Fruit fly (Drosophila melanogaster): ENCODE results near the gene CG42831.

dm6 chr3L:10775182-10775581 is 39.4 kb upstream of the CG42831 start:
- TF ChIP-seq sr (GFP tag; IDR thresholded peaks at IDR 0.05) (no peak), Eip74EF (GFP tag; optimal IDR thresholded peaks at IDR 0.05) (no peak), D (optimal IDR thresholded peaks at IDR 0.05) (no peak), D (GFP tag; optimal IDR thresholded peaks at IDR 0.05) (no peak), bsh (GFP tag; optimal IDR thresholded peaks at IDR 0.05) (no peak), btn (GFP tag; optimal IDR thresholded peaks at IDR 0.05) (no peak)

Measured in whole organism, embryonic.